Fruit fly (Drosophila melanogaster) S2 (cell line): Measurements from ENCODE around the gene Ada2a.

Experiments
- CG8478 ChIP-seq: fragments of >200 bp; optimal IDR thresholded peaks from 2 replicates; lab custom pipeline; 2018
- CTCF ChIP-seq, 2 experiments: fragments of >200 bp; optimal IDR thresholded peaks; 2 replicates each; lab custom pipeline; 2018

dm6 chr3R:18234699-18235257, 20.5 kb downstream of the Ada2a start:
- TF ChIP-seq CG8478: no peak
- TF ChIP-seq CTCF (optimal IDR thresholded peaks at IDR 0.05; lab: Kevin White, UChicago): no peak
